Worm (Caenorhabditis elegans) whole organism, early embryonic: ENCODE data around the gene ttll-5.

Source experiments
- B0310.2 ChIP-seq: sonication (generic microtip); optimal IDR thresholded peaks from 2 replicates; lab custom pipeline; 2016; ENCODE audit warnings: mild to moderate bottlenecking, missing genetic modification characterization, missing compliant biosample characterization
- F13C5.2 ChIP-seq: sonication (generic microtip); optimal IDR thresholded peaks from 2 replicates; lab custom pipeline; 2017; ENCODE audit warnings: mild to moderate bottlenecking, missing genetic modification characterization, inconsistent platforms, missing compliant biosample characterization
- aly-1 ChIP-seq: sonication (generic microtip); optimal IDR thresholded peaks from 2 replicates; lab custom pipeline; 2016; ENCODE audit warnings: missing genetic modification characterization, missing compliant biosample characterization
- ama-1 ChIP-seq: fragments of 150-350 bp; optimal IDR thresholded peaks from 2 replicates; lab custom pipeline; 2014
- ceh-13 ChIP-seq: fragments of 200-800 bp; sonication (Bioruptor generic); optimal IDR thresholded peaks from 2 replicates; lab custom pipeline; 2018; ENCODE audit warnings: mild to moderate bottlenecking, missing genetic modification characterization, missing compliant biosample characterization
- ceh-36 ChIP-seq: sonication (generic microtip); optimal IDR thresholded peaks from 2 replicates; lab custom pipeline; 2016; ENCODE audit warnings: missing genetic modification characterization, inconsistent platforms, missing compliant biosample characterization
- flt-1 ChIP-seq: fragments of 200-800 bp; sonication (Bioruptor generic); IDR thresholded peaks from 2 replicates; pipeline ENCODE4 v1.3.6; 2022; ENCODE audit warnings: missing genetic modification characterization, missing compliant biosample characterization
- hmbx-1 ChIP-seq: sonication (generic microtip); optimal IDR thresholded peaks from 2 replicates; lab custom pipeline; 2016; ENCODE audit warnings: mild to moderate bottlenecking, missing genetic modification characterization, missing compliant biosample characterization
- hnd-1 ChIP-seq: sonication (generic microtip); optimal IDR thresholded peaks from 2 replicates; lab custom pipeline; 2016; ENCODE audit warnings: missing genetic modification characterization, missing compliant biosample characterization
- scrt-1 ChIP-seq: fragments of 200-800 bp; sonication (Bioruptor generic); IDR thresholded peaks from 2 replicates; pipeline ENCODE4 v1.3.6; 2022; ENCODE audit warnings: missing genetic modification characterization, missing compliant biosample characterization
- sea-1 ChIP-seq: fragments of 200-800 bp; sonication (Bioruptor generic); conservative IDR thresholded peaks from 2 replicates; pipeline ENCODE4 v1.3.6; 2022; ENCODE audit warnings: missing genetic modification characterization, missing compliant biosample characterization
- tbx-37 ChIP-seq: fragments of 200-800 bp; sonication (Bioruptor generic); conservative IDR thresholded peaks from 2 replicates; pipeline ENCODE4 v1.3.6; 2022; ENCODE audit warnings: missing genetic modification reagents, missing genetic modification characterization, missing compliant biosample characterization
- tra-4 ChIP-seq: sonication (generic microtip); optimal IDR thresholded peaks from 2 replicates; lab custom pipeline; 2017; ENCODE audit warnings: missing genetic modification characterization, missing compliant biosample characterization

DNA sequence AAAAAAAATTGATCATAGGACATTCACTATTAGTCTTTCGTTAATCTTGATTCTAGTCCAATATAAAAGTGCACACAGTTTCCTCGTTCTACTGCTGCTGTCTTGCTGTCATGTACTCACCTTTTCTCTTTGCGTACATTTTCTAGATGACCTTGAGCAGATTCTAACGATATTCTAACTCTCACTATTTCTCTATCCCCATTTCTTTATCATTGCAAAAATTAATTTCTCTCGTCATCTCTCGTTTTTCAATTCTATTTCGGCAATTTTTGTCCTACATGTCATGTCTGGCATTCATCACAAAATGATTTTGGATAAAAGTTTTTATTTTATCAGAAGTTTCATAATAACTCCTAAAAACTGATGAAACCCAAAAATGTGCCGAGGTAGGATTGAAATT lies at the start of gene ttll-5:
- TF ChIP-seq B0310.2 = no peak
- no peak for TF ChIP-seq hmbx-1
- TF ChIP-seq flt-1 (GFP tag; lab: Robert Waterston, UW) = no peak
- TF ChIP-seq F13C5.2 (tag; lab: Kevin White, UChicago) = no peak
- TF ChIP-seq ama-1 (lab: Kevin White, UChicago) = no peak
- TF ChIP-seq ceh-36 (tag; lab: Kevin White, UChicago) = no peak
- TF ChIP-seq tbx-37 (GFP tag; lab: Robert Waterston, UW) = no peak
- no peak for TF ChIP-seq aly-1 (tag; lab: Kevin White, UChicago)
- TF ChIP-seq sea-1 (GFP tag; lab: Robert Waterston, UW) = no peak
- TF ChIP-seq ceh-13 (GFP tag; lab: Kevin White, UChicago) = no peak
- TF ChIP-seq scrt-1 = no peak
- TF ChIP-seq tra-4 = no peak
- TF ChIP-seq hnd-1 = no peak
